Worm (Caenorhabditis elegans) whole organism, young adult: ENCODE measurements around the gene Y39A3B.1.

ENCODE experiments used
- B0035.1 ChIP-seq: sonication (generic microtip); optimal IDR thresholded peaks from 2 replicates; lab custom pipeline; 2016; ENCODE audit warnings: missing genetic modification characterization, mild to moderate bottlenecking, missing compliant biosample characterization, missing genotype, missing genetic modification reagents
- C06A6.2 ChIP-seq: fragments of 200-800 bp; sonication (Bioruptor generic); conservative IDR thresholded peaks from 2 replicates; pipeline ENCODE4 v1.3.6; 2022; ENCODE audit warnings: missing genetic modification characterization, missing compliant biosample characterization
- F22D6.2 ChIP-seq: sonication (generic microtip); optimal IDR thresholded peaks from 2 replicates; lab custom pipeline; 2016; ENCODE audit warnings: mild to moderate bottlenecking, missing genetic modification characterization, missing compliant biosample characterization
- F55B11.4 ChIP-seq: sonication (generic microtip); optimal IDR thresholded peaks from 2 replicates; lab custom pipeline; 2016; ENCODE audit warnings: missing compliant biosample characterization, missing genetic modification characterization, borderline replicate concordance; ENCODE audit not compliant: insufficient read depth
- F57A8.1 ChIP-seq: fragments of 200-800 bp; sonication (Bioruptor generic); optimal IDR thresholded peaks from 2 replicates; lab custom pipeline; 2018; ENCODE audit warnings: mild to moderate bottlenecking, missing genetic modification characterization, moderate library complexity, missing compliant biosample characterization
- F57C9.4 ChIP-seq: sonication (generic microtip); optimal IDR thresholded peaks from 2 replicates; lab custom pipeline; 2017; ENCODE audit warnings: mild to moderate bottlenecking, missing genetic modification characterization, missing compliant biosample characterization
- T26A5.8 ChIP-seq: sonication (generic microtip); optimal IDR thresholded peaks from 2 replicates; lab custom pipeline; 2016; ENCODE audit warnings: missing genetic modification characterization, missing compliant biosample characterization
- Y56A3A.18 ChIP-seq: fragments of 200-800 bp; sonication (Bioruptor generic); IDR thresholded peaks from 2 replicates; pipeline ENCODE4 v1.3.6; 2022; ENCODE audit warnings: missing genetic modification reagents, missing genetic modification characterization, missing compliant biosample characterization
- athp-1 ChIP-seq: sonication (generic microtip); optimal IDR thresholded peaks from 2 replicates; lab custom pipeline; 2017; ENCODE audit warnings: mild to moderate bottlenecking, missing genetic modification characterization, missing compliant biosample characterization
- attf-5 ChIP-seq: fragments of 200-800 bp; sonication (Bioruptor generic); optimal IDR thresholded peaks from 2 replicates; lab custom pipeline; 2018; ENCODE audit warnings: mild to moderate bottlenecking, missing genetic modification characterization, missing compliant biosample characterization
- ceh-100 ChIP-seq: fragments of 200-800 bp; sonication (Bioruptor generic); IDR thresholded peaks from 2 replicates; pipeline ENCODE4 v1.3.6; 2022; ENCODE audit warnings: missing genetic modification reagents, missing genetic modification characterization, missing compliant biosample characterization
- egl-18 ChIP-seq: fragments of 200-800 bp; sonication (Bioruptor generic); IDR thresholded peaks from 2 replicates; pipeline ENCODE4 v1.3.6; 2022; ENCODE audit warnings: missing genetic modification reagents, missing genetic modification characterization, missing compliant biosample characterization
- egrh-3 ChIP-seq: fragments of 200-800 bp; sonication (Bioruptor generic); IDR thresholded peaks from 2 replicates; pipeline ENCODE4 v1.3.6; 2022; ENCODE audit warnings: missing genetic modification reagents, missing genetic modification characterization, missing compliant biosample characterization
- ekl-4 ChIP-seq: fragments of 200-800 bp; sonication (Bioruptor generic); IDR thresholded peaks from 2 replicates; pipeline ENCODE4 v1.3.6; 2022; ENCODE audit warnings: missing genetic modification reagents, missing genetic modification characterization, missing compliant biosample characterization
- ets-4 ChIP-seq: fragments of 200-800 bp; sonication (Bioruptor generic); optimal IDR thresholded peaks from 2 replicates; lab custom pipeline; 2018; ENCODE audit warnings: mild to moderate bottlenecking, missing genetic modification characterization, missing compliant biosample characterization
- hlh-12 ChIP-seq: sonication (generic microtip); optimal IDR thresholded peaks from 2 replicates; lab custom pipeline; 2016; ENCODE audit warnings: missing genetic modification characterization, missing compliant biosample characterization
- hmg-1.2 ChIP-seq: fragments of 200-800 bp; sonication (Bioruptor generic); IDR thresholded peaks from 2 replicates; pipeline ENCODE4 v1.3.6; 2022; ENCODE audit warnings: missing genetic modification reagents, missing genetic modification characterization, missing compliant biosample characterization
- hsf-1 ChIP-seq: fragments of 200-800 bp; sonication (Bioruptor generic); IDR thresholded peaks from 2 replicates; pipeline ENCODE4 v1.3.6; 2022; ENCODE audit warnings: missing genetic modification reagents, missing genetic modification characterization, missing compliant biosample characterization
- let-526 ChIP-seq: fragments of 200-800 bp; sonication (Bioruptor generic); IDR thresholded peaks from 2 replicates; pipeline ENCODE4 v1.3.6; 2022; ENCODE audit warnings: missing genetic modification reagents, missing genetic modification characterization, missing compliant biosample characterization
- lin-35 ChIP-seq, 3 experiments: fragments of 150-350 bp in 2 of 3; sonication (generic microtip) in 1 of 3; optimal IDR thresholded peaks; 2 replicates each; lab custom pipeline; 2014 to 2018; ENCODE audit warnings: missing biosample characterization in 3 of 3, missing genetic modification characterization in 3 of 3, missing genetic modification reagents in 3 of 3
- lin-54 ChIP-seq: fragments of 200-800 bp; sonication (Bioruptor generic); optimal IDR thresholded peaks from 2 replicates; lab custom pipeline; 2018; ENCODE audit warnings: mild to moderate bottlenecking, missing genetic modification characterization, missing compliant biosample characterization
- madf-6 ChIP-seq: fragments of 200-800 bp; sonication (Bioruptor generic); IDR thresholded peaks from 2 replicates; pipeline ENCODE4 v1.3.6; 2022; ENCODE audit warnings: missing genetic modification reagents, missing genetic modification characterization, missing compliant biosample characterization
- madf-8 ChIP-seq: fragments of 200-800 bp; sonication (Bioruptor generic); conservative IDR thresholded peaks from 2 replicates; pipeline ENCODE4 v1.3.6; 2022; ENCODE audit warnings: missing genetic modification reagents, missing genetic modification characterization, missing compliant biosample characterization
- mel-28 ChIP-seq: sonication (generic microtip); optimal IDR thresholded peaks from 2 replicates; lab custom pipeline; 2016; ENCODE audit warnings: borderline replicate concordance, mild to moderate bottlenecking, missing genetic modification characterization, missing compliant biosample characterization
- mxl-1 ChIP-seq: sonication (generic microtip); optimal IDR thresholded peaks from 2 replicates; lab custom pipeline; 2016; ENCODE audit warnings: missing genetic modification characterization, missing compliant biosample characterization
- nfya-2 ChIP-seq: fragments of 200-800 bp; sonication (Bioruptor generic); IDR thresholded peaks from 2 replicates; pipeline ENCODE4 v1.3.6; 2022; ENCODE audit warnings: missing genetic modification reagents, missing genetic modification characterization, missing compliant biosample characterization
- nhr-120 ChIP-seq: fragments of 200-800 bp; sonication (Bioruptor generic); IDR thresholded peaks from 2 replicates; pipeline ENCODE4 v1.3.6; 2022; ENCODE audit warnings: missing genetic modification characterization, missing compliant biosample characterization
- nhr-179 ChIP-seq: sonication (generic microtip); optimal IDR thresholded peaks from 2 replicates; lab custom pipeline; 2016; ENCODE audit warnings: mild to moderate bottlenecking, missing genetic modification characterization, missing compliant biosample characterization
- nhr-90 ChIP-seq: sonication (generic microtip); optimal IDR thresholded peaks from 2 replicates; lab custom pipeline; 2016; ENCODE audit warnings: missing genotype, mild to moderate bottlenecking, missing genetic modification characterization, missing compliant biosample characterization
- repo-1 ChIP-seq: sonication (generic microtip); optimal IDR thresholded peaks from 2 replicates; lab custom pipeline; 2017; ENCODE audit warnings: mild to moderate bottlenecking, missing genetic modification characterization, missing compliant biosample characterization
- sea-2 ChIP-seq: fragments of 200-800 bp; sonication (Bioruptor generic); IDR thresholded peaks from 2 replicates; pipeline ENCODE4 v1.3.6; 2022; ENCODE audit warnings: missing genetic modification characterization, missing compliant biosample characterization
- tbp1 ChIP-seq: fragments of 200-800 bp; sonication (Bioruptor generic); optimal IDR thresholded peaks from 2 replicates; lab custom pipeline; 2018; ENCODE audit warnings: mild to moderate bottlenecking, missing genetic modification characterization, missing compliant biosample characterization
- zfh-2 ChIP-seq: fragments of 200-800 bp; sonication (Bioruptor generic); conservative IDR thresholded peaks from 2 replicates; pipeline ENCODE4 v1.3.6; 2022; ENCODE audit warnings: missing genetic modification reagents, missing genetic modification characterization, missing compliant biosample characterization
- ztf-22 ChIP-seq: fragments of 200-800 bp; sonication (Bioruptor generic); optimal IDR thresholded peaks from 2 replicates; lab custom pipeline; 2018; ENCODE audit warnings: mild to moderate bottlenecking, missing genetic modification characterization, moderate library complexity, missing compliant biosample characterization
- ztf-26 ChIP-seq: sonication (generic microtip); optimal IDR thresholded peaks from 2 replicates; lab custom pipeline; 2017; ENCODE audit warnings: missing genetic modification characterization, missing compliant biosample characterization
- ztf-3 ChIP-seq: fragments of 200-800 bp; sonication (Bioruptor generic); optimal IDR thresholded peaks from 2 replicates; lab custom pipeline; 2018; ENCODE audit warnings: mild to moderate bottlenecking, missing genetic modification characterization, missing compliant biosample characterization

The Y39A3B.1 gene

DNA sequence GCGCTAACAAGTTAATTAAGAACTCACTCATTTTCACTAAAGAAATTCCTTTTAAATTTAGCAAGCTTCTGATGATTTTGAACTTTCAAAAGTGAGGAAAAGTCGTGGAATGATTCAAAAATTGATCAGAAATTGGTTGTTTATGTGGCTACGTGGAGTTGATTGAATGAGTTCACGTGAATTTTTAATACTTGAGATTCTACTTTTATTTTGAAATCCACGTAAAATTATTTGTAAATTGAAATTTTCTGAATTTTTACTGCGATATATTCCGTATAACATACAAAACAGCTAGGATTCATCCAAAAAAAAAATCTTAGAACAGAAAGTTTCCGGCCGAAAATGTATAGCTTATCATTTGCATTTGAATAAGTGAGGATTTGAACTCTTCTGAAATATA, 36.0 kb upstream of the Y39A3B.1 start, which contains the start of gene moa-1:
Gene moa-1 (minus strand): TSS at position 101 of the 400 bp plus-strand sequence.
- no peak for TF ChIP-seq ztf-22 (GFP tag; lab: Kevin White, UChicago)

DNA sequence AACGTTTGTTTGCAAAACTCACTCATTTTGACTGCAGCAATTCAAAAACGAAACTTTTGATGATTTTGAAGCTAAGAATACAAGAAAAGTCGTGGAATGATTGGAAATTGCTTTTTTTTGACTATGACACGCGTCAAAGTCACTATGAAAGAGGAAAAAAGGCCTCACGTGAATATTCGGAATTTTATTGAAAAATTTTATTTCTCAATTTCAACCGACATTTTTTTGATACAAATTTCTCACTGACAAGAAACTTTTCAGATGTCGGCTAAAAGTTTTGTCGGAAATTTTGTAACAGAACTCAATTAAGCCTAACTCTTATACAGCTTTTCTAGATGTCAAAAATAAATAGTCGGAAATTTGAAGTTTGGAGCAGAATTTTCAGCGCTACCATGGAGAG, 35.4 kb upstream of the Y39A3B.1 start, which contains the start of gene R155.5:
Gene R155.5 (minus strand): TSS at position 101 of the 400 bp plus-strand sequence.
- no peak for TF ChIP-seq T26A5.8 (tag; lab: Kevin White, UChicago)
- no peak for TF ChIP-seq nfya-2
- TF ChIP-seq ekl-4 (GFP tag; lab: Robert Waterston, UW) = no peak
- no peak for TF ChIP-seq madf-8 (GFP tag; lab: Robert Waterston, UW)
- no peak for TF ChIP-seq attf-5 (GFP tag; lab: Kevin White, UChicago)

DNA sequence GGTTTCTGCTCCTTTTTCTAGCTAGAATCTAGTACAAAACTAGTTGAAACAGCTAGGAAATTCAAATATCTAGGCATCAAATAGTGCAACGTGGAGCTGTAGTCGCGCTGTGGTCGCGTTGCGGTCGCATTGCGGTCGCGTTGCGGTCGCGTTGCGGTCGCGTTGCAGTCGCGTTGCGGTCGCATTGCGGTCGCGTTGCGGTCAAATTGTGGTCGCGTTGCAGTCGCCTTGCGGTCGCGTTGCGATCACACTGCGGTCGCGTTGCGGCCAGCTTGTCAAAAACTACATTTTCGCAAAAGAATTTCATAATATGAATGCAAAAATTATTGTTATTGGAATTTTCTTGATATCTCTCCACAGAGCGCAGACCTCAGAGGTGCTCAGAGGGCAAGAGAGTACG, 29.8 kb upstream of the Y39A3B.1 start:
- TF ChIP-seq zfh-2 (peak; percentile 82), ekl-4 (GFP tag; lab: Robert Waterston, UW) (no peak), hlh-12 (no peak), sea-2 (GFP tag; lab: Robert Waterston, UW) (0 out of 2 replicates have a peak, but pooled peaks have one; percentile 17), tbp1 (GFP tag; lab: Kevin White, UChicago) (no peak), C06A6.2 (GFP tag; lab: Robert Waterston, UW) (no peak), lin-54 (GFP tag; lab: Kevin White, UChicago) (no peak), B0035.1 (tag; lab: Kevin White, UChicago) (no peak)

DNA sequence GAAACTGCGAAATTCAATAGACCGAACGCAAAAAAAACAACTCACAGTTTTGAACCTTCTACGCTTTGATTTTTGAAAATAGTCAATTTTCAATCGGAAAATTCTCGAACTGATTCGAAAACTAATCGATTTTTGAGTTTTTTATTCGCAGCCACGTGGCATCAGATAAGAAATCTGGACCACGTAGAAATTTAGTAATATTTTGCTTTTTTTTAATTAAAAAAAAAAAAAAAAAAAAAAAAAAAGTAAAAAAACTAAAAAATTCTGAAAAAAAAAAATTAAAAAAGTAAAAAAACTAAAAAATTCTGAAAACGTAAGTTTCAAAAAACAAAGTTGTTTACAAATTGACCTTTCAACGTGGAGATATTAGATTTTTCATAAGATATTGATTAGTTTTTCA, 29.2 kb upstream of the Y39A3B.1 start, which contains the start of gene R155.3:
Gene R155.3 (minus strand): TSS at position 101 of the 400 bp plus-strand sequence.
- no peak for TF ChIP-seq Y56A3A.18
- no peak for TF ChIP-seq F57C9.4 (tag; lab: Kevin White, UChicago)
- no peak for TF ChIP-seq egl-18 (GFP tag; lab: Robert Waterston, UW)
- TF ChIP-seq nhr-179 (tag; lab: Kevin White, UChicago) = no peak
- no peak for TF ChIP-seq F22D6.2 (tag; lab: Kevin White, UChicago)
- TF ChIP-seq ets-4 (GFP tag; lab: Kevin White, UChicago) = no peak
- no peak for TF ChIP-seq attf-5 (GFP tag; lab: Kevin White, UChicago)
- TF ChIP-seq nhr-90 = no peak
- TF ChIP-seq athp-1 (tag; lab: Kevin White, UChicago) = no peak
- TF ChIP-seq F55B11.4 (tag; lab: Kevin White, UChicago) = no peak
- no peak for TF ChIP-seq egrh-3 (GFP tag; lab: Robert Waterston, UW)
- no peak for TF ChIP-seq F57A8.1 (GFP tag; lab: Kevin White, UChicago)
- no peak for TF ChIP-seq hmg-1.2 (GFP tag; lab: Robert Waterston, UW)
- TF ChIP-seq repo-1 = no peak

DNA sequence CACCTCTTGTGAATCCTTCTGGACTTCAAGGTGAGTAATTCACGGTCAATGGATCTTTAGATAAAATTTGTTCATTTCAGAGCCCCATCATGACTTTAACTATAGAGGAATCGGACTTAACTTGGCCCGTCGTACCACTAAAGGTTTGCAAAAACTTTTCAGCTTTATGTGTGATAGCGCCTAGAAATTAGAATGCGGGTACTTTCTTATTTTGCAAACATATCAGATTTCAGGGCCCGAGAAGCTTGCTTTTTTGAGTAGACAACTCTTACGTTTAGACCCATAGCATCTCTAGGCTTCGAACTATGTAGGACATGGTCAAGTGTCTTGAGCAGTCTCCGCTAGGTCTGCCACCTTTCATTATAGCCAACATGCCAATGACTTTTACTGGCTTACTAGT, 28.4 kb upstream of the Y39A3B.1 start:
- TF ChIP-seq mxl-1 (tag; lab: Kevin White, UChicago) = no peak
- TF ChIP-seq nhr-120 (GFP tag; lab: Robert Waterston, UW) = no peak
- TF ChIP-seq ets-4 (GFP tag; lab: Kevin White, UChicago) = no peak
- no peak for TF ChIP-seq ztf-3
- TF ChIP-seq let-526 (GFP tag; lab: Robert Waterston, UW) = no peak
- TF ChIP-seq lin-35 (GFP tag; optimal IDR thresholded peaks at IDR 0.05; lab: Kevin White, UChicago) = no peak
- no peak for TF ChIP-seq hsf-1 (GFP tag; lab: Robert Waterston, UW)
- no peak for TF ChIP-seq mel-28 (tag; lab: Kevin White, UChicago)
- TF ChIP-seq madf-6 (GFP tag; lab: Robert Waterston, UW) = no peak
- no peak for TF ChIP-seq ceh-100 (GFP tag; lab: Robert Waterston, UW)
- no peak for TF ChIP-seq ztf-26 (tag; lab: Kevin White, UChicago)
- no peak for TF ChIP-seq repo-1
